Worm (Caenorhabditis elegans): ENCODE data around the gene K11G9.5.

Gene K11G9.5

ce11 chrV:6709050-6709683, 20.9 kb upstream of the K11G9.5 start, which contains the start of gene dlst-1 (continued):
- TF ChIP-seq D2030.7 (GFP tag; IDR thresholded peaks at IDR 0.05) (peak; percentile 16; the same call in 1 of the 2 replicates), K12H6.12 (tag; optimal IDR thresholded peaks at IDR 0.05) (no peak), attf-3 (GFP tag; conservative IDR thresholded peaks at IDR 0.05) (peak; percentile 77), dox-1 (GFP tag; IDR thresholded peaks at IDR 0.05) (peak; percentile 65), lsl-1 (GFP tag; optimal IDR thresholded peaks at IDR 0.05) (peak; percentile 48), ceh-79 (tag; optimal IDR thresholded peaks at IDR 0.05) (no peak), ccch-3 (GFP tag; optimal IDR thresholded peaks at IDR 0.05) (no peak), rcor-1 (GFP tag; IDR thresholded peaks at IDR 0.05) (peak; percentile 40; the same call in 1 of the 2 replicates), B0336.3 (GFP tag; IDR thresholded peaks at IDR 0.05) (peak; percentile 72; the same call in 1 of the 2 replicates), F55B11.4 (tag; optimal IDR thresholded peaks at IDR 0.05; ENCODE audit: borderline replicate concordance, insufficient read depth) (no peak), cebp-1 (GFP tag; IDR thresholded peaks at IDR 0.05) (no peak), cebp-1 (tag; optimal IDR thresholded peaks at IDR 0.05) (peak; percentile 52), F57A8.1 (GFP tag; optimal IDR thresholded peaks at IDR 0.05) (no peak), dpl-1 (GFP tag; optimal IDR thresholded peaks at IDR 0.05) (no peak), Y53F4B.3 (GFP tag; IDR thresholded peaks at IDR 0.05) (no peak), sea-2 (GFP tag; IDR thresholded peaks at IDR 0.05) (no peak), efl-1 (GFP tag; optimal IDR thresholded peaks at IDR 0.05) (peak; percentile 25), hlh-12 (tag; optimal IDR thresholded peaks at IDR 0.05) (no peak), rpc-1 (optimal IDR thresholded peaks at IDR 0.05) (peak; percentile 34), rpc-1 (tag; optimal IDR thresholded peaks at IDR 0.05) (no peak), zfh-2 (GFP tag; conservative IDR thresholded peaks at IDR 0.05) (peak; percentile 57; the same call in 1 of the 2 replicates), pbrm-1 (GFP tag; IDR thresholded peaks at IDR 0.05) (peak; percentile 39; the same call in 1 of the 2 replicates), ztf-26 (tag; optimal IDR thresholded peaks at IDR 0.05) (peak; percentile 57), T07F8.4 (tag; optimal IDR thresholded peaks at IDR 0.05) (no peak), tlf-1 (GFP tag; optimal IDR thresholded peaks at IDR 0.05) (no peak), chd-7 (tag; optimal IDR thresholded peaks at IDR 0.05) (no peak), mcd-1 (GFP tag; IDR thresholded peaks at IDR 0.05) (peak; percentile 51), F33H1.4 (GFP tag; IDR thresholded peaks at IDR 0.05) (0 out of 2 replicates have a peak, but pooled peaks have one; percentile 23), aptf-3 (GFP tag; IDR thresholded peaks at IDR 0.05) (no peak), tbx-9 (tag; optimal IDR thresholded peaks at IDR 0.05; ENCODE audit: borderline replicate concordance) (no peak), C17E4.6 (GFP tag; IDR thresholded peaks at IDR 0.05) (no peak), attf-5 (GFP tag; optimal IDR thresholded peaks at IDR 0.05) (peak; percentile 62), lin-40 (tag; optimal IDR thresholded peaks at IDR 0.05) (peak; percentile 50), ZK185.1 (tag; optimal IDR thresholded peaks at IDR 0.05; ENCODE audit: poor library complexity, severe bottlenecking) (no peak), ceh-91 (GFP tag; IDR thresholded peaks at IDR 0.05) (no peak), hsf-1 (GFP tag; IDR thresholded peaks at IDR 0.05) (0 out of 2 replicates have a peak, but pooled peaks have one; percentile 17), tbp1 (GFP tag; optimal IDR thresholded peaks at IDR 0.05) (peak; percentile 36), ztf-18 (tag; optimal IDR thresholded peaks at IDR 0.05) (peak; percentile 17), egl-18 (GFP tag; IDR thresholded peaks at IDR 0.05) (no peak), F23B12.7 (tag; optimal IDR thresholded peaks at IDR 0.05; ENCODE audit: insufficient read depth) (no peak), him-1 (tag; optimal IDR thresholded peaks at IDR 0.05) (peak; percentile 35), snpc-1.3 (tag; optimal IDR thresholded peaks at IDR 0.05; ENCODE audit: insufficient read depth) (peak; percentile 10), nfya-1 (tag; optimal IDR thresholded peaks at IDR 0.05; ENCODE audit: borderline replicate concordance, insufficient read depth) (no peak), snpc-4 (GFP tag; optimal IDR thresholded peaks at IDR 0.05) (peak; percentile 3), snpc-4 (tag; optimal IDR thresholded peaks at IDR 0.05) (peak in 2 of 4 experiments; percentile 45 to 50), madf-6 (GFP tag; IDR thresholded peaks at IDR 0.05) (peak; percentile 77), madf-10 (tag; optimal IDR thresholded peaks at IDR 0.05) (peak; percentile 18), ceh-58 (GFP tag; IDR thresholded peaks at IDR 0.05) (no peak)
